Fruit fly (Drosophila melanogaster) whole organism, prepupa: ENCODE data around the gene rno.
A peak's percentile ranks its signal among the peaks of the same experiment; 100 is the strongest.

ENCODE experiments used
- CG10631 ChIP-seq: fragments of 200-800 bp; sonication (Bioruptor generic); optimal IDR thresholded peaks from 2 replicates; lab custom pipeline; 2016; ENCODE audit warnings: missing biosample characterization, missing genetic modification characterization
- CG10669 ChIP-seq: fragments of 200-800 bp; sonication (Bioruptor generic); optimal IDR thresholded peaks from 3 replicates; lab custom pipeline; 2018; ENCODE audit warnings: missing biosample characterization, mild to moderate bottlenecking, missing genetic modification characterization, moderate library complexity
- CG11294 ChIP-seq: fragments of 200-800 bp; sonication (Bioruptor generic); IDR thresholded peaks from 2 replicates; pipeline ENCODE4 v1.3.6; 2022; ENCODE audit warnings: missing biosample characterization, missing genetic modification characterization
- CG11762 ChIP-seq: fragments of 200-800 bp; sonication (Bioruptor generic); optimal IDR thresholded peaks from 3 replicates; lab custom pipeline; 2016; ENCODE audit warnings: missing biosample characterization, missing genetic modification characterization; ENCODE audit not compliant: insufficient read depth
- CG1621 ChIP-seq: fragments of 200-800 bp; sonication (Bioruptor generic); optimal IDR thresholded peaks from 3 replicates; lab custom pipeline; 2018; ENCODE audit warnings: missing biosample characterization, mild to moderate bottlenecking, missing genetic modification characterization
- CG16779 ChIP-seq: fragments of 200-800 bp; sonication (Bioruptor generic); optimal IDR thresholded peaks from 3 replicates; lab custom pipeline; 2017; ENCODE audit warnings: missing biosample characterization, mild to moderate bottlenecking, missing genetic modification characterization
- CG3032 ChIP-seq: fragments of 200-800 bp; optimal IDR thresholded peaks from 2 replicates; lab custom pipeline; 2019; ENCODE audit warnings: missing biosample characterization, mild to moderate bottlenecking, missing genetic modification characterization, moderate library complexity
- CG31627 ChIP-seq: fragments of 200-800 bp; sonication (Bioruptor generic); optimal IDR thresholded peaks from 3 replicates; lab custom pipeline; 2016; ENCODE audit warnings: missing biosample characterization, missing genetic modification characterization
- CG32006 ChIP-seq: fragments of 200-800 bp; sonication (Bioruptor generic); optimal IDR thresholded peaks from 3 replicates; lab custom pipeline; 2017; ENCODE audit warnings: missing biosample characterization, mild to moderate bottlenecking, missing genetic modification characterization
- CG34406 ChIP-seq: fragments of 200-800 bp; sonication (Bioruptor generic); optimal IDR thresholded peaks from 3 replicates; lab custom pipeline; 2016; ENCODE audit warnings: missing biosample characterization, missing genetic modification characterization
- CG4318 ChIP-seq: fragments of 200-800 bp; sonication (Bioruptor generic); optimal IDR thresholded peaks from 3 replicates; lab custom pipeline; 2017; ENCODE audit warnings: missing biosample characterization, mild to moderate bottlenecking, missing genetic modification characterization
- CG6276 ChIP-seq: fragments of 200-800 bp; sonication (Bioruptor generic); optimal IDR thresholded peaks from 2 replicates; lab custom pipeline; 2017; ENCODE audit warnings: missing biosample characterization, mild to moderate bottlenecking, missing genetic modification characterization
- CG6854 ChIP-seq: fragments of 200-800 bp; sonication (Bioruptor generic); optimal IDR thresholded peaks from 2 replicates; lab custom pipeline; 2017; ENCODE audit warnings: missing biosample characterization, mild to moderate bottlenecking, missing genetic modification characterization
- CG8119 ChIP-seq: fragments of 200-800 bp; sonication (Bioruptor generic); IDR thresholded peaks from 3 replicates; pipeline ENCODE4 v1.3.6; 2022; ENCODE audit warnings: missing biosample characterization, missing genetic modification characterization
- CG9139 ChIP-seq: fragments of 200-800 bp; sonication (Bioruptor generic); optimal IDR thresholded peaks from 3 replicates; lab custom pipeline; 2017; ENCODE audit warnings: missing biosample characterization, mild to moderate bottlenecking, missing genetic modification characterization
- Eip75B ChIP-seq: fragments of 200-800 bp; sonication (Bioruptor generic); optimal IDR thresholded peaks from 3 replicates; lab custom pipeline; 2016; ENCODE audit warnings: missing biosample characterization, missing genetic modification characterization
- Eip78C ChIP-seq: fragments of 200-800 bp; sonication (Bioruptor generic); peaks from one replicate; lab custom pipeline; 2016; ENCODE audit warnings: missing biosample characterization, missing genetic modification characterization
- Eip93F ChIP-seq: fragments of 200-800 bp; sonication (Bioruptor generic); optimal IDR thresholded peaks from 2 replicates; lab custom pipeline; 2016; ENCODE audit warnings: missing biosample characterization, mild to moderate bottlenecking, missing genetic modification characterization
- Ets21C ChIP-seq: fragments of 200-800 bp; sonication (Bioruptor generic); optimal IDR thresholded peaks from 3 replicates; lab custom pipeline; 2016; ENCODE audit warnings: missing biosample characterization, missing genetic modification characterization
- Hr38 ChIP-seq: sonication (Bioruptor generic); optimal IDR thresholded peaks from 2 replicates; lab custom pipeline; 2016; ENCODE audit warnings: missing biosample characterization, missing genetic modification characterization
- Lpt ChIP-seq: fragments of 200-800 bp; sonication (Bioruptor generic); optimal IDR thresholded peaks from 3 replicates; lab custom pipeline; 2016; ENCODE audit warnings: missing biosample characterization, missing genetic modification characterization
- Met ChIP-seq: fragments of 200-800 bp; sonication (Bioruptor generic); optimal IDR thresholded peaks from 3 replicates; lab custom pipeline; 2016; ENCODE audit warnings: missing biosample characterization, missing genetic modification characterization
- OdsH ChIP-seq: fragments of 200-800 bp; sonication (Bioruptor generic); optimal IDR thresholded peaks from 3 replicates; lab custom pipeline; 2016; ENCODE audit warnings: missing biosample characterization, missing genetic modification characterization
- Smox ChIP-seq: fragments of 200-800 bp; sonication (Bioruptor generic); optimal IDR thresholded peaks from 3 replicates; lab custom pipeline; 2016; ENCODE audit warnings: missing biosample characterization, missing genetic modification characterization
- Sox102F ChIP-seq: fragments of 200-800 bp; sonication (Bioruptor generic); optimal IDR thresholded peaks from 2 replicates; lab custom pipeline; 2016; ENCODE audit warnings: missing biosample characterization, mild to moderate bottlenecking, missing genetic modification characterization
- Sox15 ChIP-seq: fragments of 200-800 bp; sonication (Bioruptor generic); optimal IDR thresholded peaks from 3 replicates; lab custom pipeline; 2016; ENCODE audit warnings: missing biosample characterization, missing genetic modification characterization
- achi ChIP-seq: fragments of 200-800 bp; sonication (Bioruptor generic); optimal IDR thresholded peaks from 3 replicates; lab custom pipeline; 2016; ENCODE audit warnings: missing biosample characterization, missing genetic modification characterization
- acj6 ChIP-seq: fragments of 200-800 bp; sonication (Bioruptor generic); optimal IDR thresholded peaks from 3 replicates; lab custom pipeline; 2016; ENCODE audit warnings: missing biosample characterization, missing genetic modification characterization
- cyc ChIP-seq: fragments of 200-800 bp; sonication (Bioruptor generic); optimal IDR thresholded peaks from 3 replicates; lab custom pipeline; 2016; ENCODE audit warnings: missing biosample characterization, missing genetic modification characterization
- dac ChIP-seq: fragments of 200-800 bp; sonication (Bioruptor generic); optimal IDR thresholded peaks from 2 replicates; lab custom pipeline; 2017; ENCODE audit warnings: missing biosample characterization, mild to moderate bottlenecking, missing genetic modification characterization
- dsx ChIP-seq: fragments of 200-800 bp; optimal IDR thresholded peaks from 3 replicates; lab custom pipeline; 2019; ENCODE audit warnings: missing biosample characterization, mild to moderate bottlenecking, missing genetic modification characterization, moderate library complexity; ENCODE audit not compliant: poor library complexity, severe bottlenecking
- eg ChIP-seq: fragments of 200-800 bp; sonication (Bioruptor generic); IDR thresholded peaks from 3 replicates; pipeline ENCODE4 v1.3.6; 2022; ENCODE audit warnings: missing biosample characterization, missing genetic modification characterization
- fd59A ChIP-seq: fragments of 200-800 bp; sonication (Bioruptor generic); optimal IDR thresholded peaks from 2 replicates; lab custom pipeline; 2017; ENCODE audit warnings: missing biosample characterization, mild to moderate bottlenecking, missing genetic modification characterization, missing genetic modification reagents
- fd85E ChIP-seq: fragments of 200-800 bp; sonication (Bioruptor generic); optimal IDR thresholded peaks from 3 replicates; lab custom pipeline; 2016; ENCODE audit warnings: missing biosample characterization, missing genetic modification characterization
- fkh ChIP-seq: fragments of 200-800 bp; sonication (Bioruptor generic); optimal IDR thresholded peaks from 3 replicates; lab custom pipeline; 2017; ENCODE audit warnings: missing biosample characterization, mild to moderate bottlenecking, missing genetic modification characterization, moderate library complexity
- lz ChIP-seq: fragments of 200-800 bp; sonication (Bioruptor generic); optimal IDR thresholded peaks from 3 replicates; lab custom pipeline; 2016; ENCODE audit warnings: missing biosample characterization, missing genetic modification characterization
- salr ChIP-seq, 2 experiments: fragments of 200-800 bp; sonication (Bioruptor generic); optimal IDR thresholded peaks; 3 replicates each; lab custom pipeline; 2016 to 2018; ENCODE audit warnings: missing biosample characterization in 2 of 2, missing genetic modification characterization in 2 of 2, mild to moderate bottlenecking in 1 of 2
- spab ChIP-seq: fragments of 200-800 bp; sonication (Bioruptor generic); optimal IDR thresholded peaks from 2 replicates; lab custom pipeline; 2017; ENCODE audit warnings: missing biosample characterization, mild to moderate bottlenecking, missing genetic modification characterization, missing genetic modification reagents
- ss ChIP-seq, 2 experiments: fragments of 200-800 bp; sonication (Bioruptor generic); optimal IDR thresholded peaks; 2 replicates in 1 of 2; 3 replicates in 1 of 2; lab custom pipeline; 2017 to 2018; ENCODE audit warnings: mild to moderate bottlenecking in 2 of 2, missing biosample characterization in 2 of 2, missing genetic modification characterization in 2 of 2, moderate library complexity in 1 of 2
- topi ChIP-seq: fragments of 200-800 bp; sonication (Bioruptor generic); optimal IDR thresholded peaks from 3 replicates; lab custom pipeline; 2016; ENCODE audit warnings: missing biosample characterization, missing genetic modification characterization
- vri ChIP-seq: fragments of 200-800 bp; sonication (Bioruptor generic); optimal IDR thresholded peaks from 3 replicates; lab custom pipeline; 2016; ENCODE audit warnings: missing biosample characterization, mild to moderate bottlenecking, missing genetic modification characterization

rno gene

DNA sequence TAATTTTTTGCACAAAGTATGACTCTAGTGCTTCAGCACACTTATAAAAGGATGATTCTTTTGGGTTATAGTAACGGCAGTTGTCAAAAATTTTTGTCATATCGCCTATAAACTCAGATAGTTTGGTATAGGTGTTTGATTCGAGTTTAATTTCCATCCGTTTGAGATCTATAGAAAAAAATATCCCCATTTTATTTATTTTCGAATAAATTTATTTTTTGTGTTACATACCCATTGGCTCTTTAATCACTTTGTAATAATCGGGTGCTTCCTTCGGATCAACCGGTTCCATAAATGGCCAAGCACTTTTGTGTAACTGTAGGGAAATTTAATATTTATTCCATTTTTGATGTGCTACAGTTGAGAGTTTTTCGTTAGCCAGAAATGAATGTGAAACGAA is 34.8 kb upstream of the rno start:
- TF ChIP-seq achi (GFP tag; lab: Kevin White, UChicago) = no peak
- TF ChIP-seq Smox (GFP tag; lab: Kevin White, UChicago) = no peak
- no peak for TF ChIP-seq salr (GFP tag; optimal IDR thresholded peaks at IDR 0.05; lab: Kevin White, UChicago)
- no peak for TF ChIP-seq CG10669 (GFP tag; lab: Kevin White, UChicago)
- no peak for TF ChIP-seq CG3032 (tag; lab: Kevin White, UChicago)
- TF ChIP-seq Hr38 = no peak

DNA sequence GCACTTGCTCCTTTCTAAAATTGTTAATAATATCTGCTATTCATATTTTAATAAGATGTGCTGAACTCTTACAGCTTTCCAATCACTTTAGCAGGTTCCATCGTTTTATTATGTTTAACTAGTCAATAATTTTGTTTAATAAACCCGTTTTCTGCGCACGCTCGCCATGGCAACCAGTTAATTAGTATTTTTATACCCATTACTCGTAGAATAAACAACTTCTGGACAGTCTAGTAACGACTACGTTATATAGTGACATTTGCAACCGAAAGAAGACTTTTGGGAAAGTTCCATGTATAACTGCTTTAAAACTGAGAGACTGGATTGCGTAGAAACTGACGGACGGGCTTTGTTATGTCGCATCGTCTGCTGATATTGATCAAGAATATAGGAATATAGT is 33.7 kb upstream of the rno start, which contains the start of gene CG34453:
Gene CG34453, minus strand, starts transcription at position 101 of the 400 bp plus-strand sequence.
- TF ChIP-seq Eip75B (GFP tag; lab: Kevin White, UChicago) (no peak), spab (GFP tag; lab: Kevin White, UChicago) (no peak), CG10631 (no peak), OdsH (GFP tag; lab: Kevin White, UChicago) (no peak), fd85E (GFP tag; lab: Kevin White, UChicago) (no peak), CG10669 (GFP tag; lab: Kevin White, UChicago) (no peak), topi (GFP tag; lab: Kevin White, UChicago) (no peak), Sox15 (GFP tag; lab: Kevin White, UChicago) (no peak), Sox102F (GFP tag; lab: Kevin White, UChicago) (no peak), CG11294 (GFP tag; lab: Robert Waterston, UW) (no peak)

DNA sequence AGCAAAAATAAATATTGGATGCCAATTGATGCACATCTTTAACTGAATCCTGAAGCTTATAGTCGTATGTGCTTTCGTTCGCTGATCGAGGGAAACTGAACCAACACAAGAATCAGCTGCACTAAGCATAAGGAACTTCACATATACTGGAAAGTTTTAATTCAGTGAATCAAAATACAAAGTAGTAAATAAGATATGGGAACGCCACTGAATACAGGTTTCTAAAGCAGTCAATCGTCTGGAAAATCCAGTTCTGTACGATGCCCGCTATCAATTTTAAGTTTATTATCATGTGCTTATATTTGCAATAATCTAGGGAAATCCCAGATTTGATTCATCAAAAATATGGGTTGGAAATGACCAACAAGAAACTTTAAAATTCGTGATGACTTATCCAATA is 32.7 kb upstream of the rno start, which contains the start of gene CG34454:
Gene CG34454, minus strand, starts transcription at position 84 of the 400 bp plus-strand sequence.
- no peak for TF ChIP-seq dac
- TF ChIP-seq dsx (GFP tag; lab: Kevin White, UChicago) = peak; percentile 92
- no peak for TF ChIP-seq CG32006 (GFP tag; lab: Kevin White, UChicago)

DNA sequence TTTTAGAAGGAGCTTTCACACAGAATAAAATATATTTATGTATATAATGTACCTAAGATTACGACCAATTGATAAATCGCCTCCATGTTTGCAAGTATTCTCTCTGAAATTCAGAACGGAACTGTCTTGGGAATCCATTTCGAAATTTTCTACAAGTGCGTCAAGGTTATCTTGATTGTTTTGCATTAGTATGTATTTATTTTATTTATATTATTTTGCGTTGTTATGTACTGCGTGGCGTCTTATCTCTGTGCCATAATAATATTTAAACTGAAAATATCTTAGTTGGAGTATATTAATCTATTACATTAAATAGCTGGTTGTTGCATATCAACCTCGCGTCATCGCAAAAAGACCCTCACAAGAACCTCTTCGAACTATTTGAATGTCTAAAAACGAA is 31.9 kb upstream of the rno start, which contains the start of gene CG42846:
Gene CG42846, minus strand, starts transcription at position 101 of the 400 bp plus-strand sequence.
- no peak for TF ChIP-seq cyc (GFP tag; lab: Kevin White, UChicago)
- no peak for TF ChIP-seq topi (GFP tag; lab: Kevin White, UChicago)
- no peak for TF ChIP-seq CG34406 (GFP tag; lab: Kevin White, UChicago)
- no peak for TF ChIP-seq Sox102F (GFP tag; lab: Kevin White, UChicago)
- TF ChIP-seq CG1621 (tag; lab: Kevin White, UChicago) = no peak
- no peak for TF ChIP-seq CG10631
- TF ChIP-seq CG11294 (GFP tag; lab: Robert Waterston, UW) = no peak
- TF ChIP-seq Eip93F (GFP tag; lab: Kevin White, UChicago) = no peak
- no peak for TF ChIP-seq Lpt
- no peak for TF ChIP-seq fkh (GFP tag; lab: Kevin White, UChicago)
- no peak for TF ChIP-seq CG31627 (GFP tag; lab: Kevin White, UChicago)
- no peak for TF ChIP-seq CG9139 (GFP tag; lab: Kevin White, UChicago)
- no peak for TF ChIP-seq vri (GFP tag; lab: Kevin White, UChicago)
- no peak for TF ChIP-seq CG6276 (GFP tag; lab: Kevin White, UChicago)
- TF ChIP-seq salr (GFP tag; optimal IDR thresholded peaks at IDR 0.05; lab: Kevin White, UChicago) = no peak
- TF ChIP-seq acj6 (GFP tag; lab: Kevin White, UChicago) = no peak
- TF ChIP-seq dac = no peak
- TF ChIP-seq OdsH (GFP tag; lab: Kevin White, UChicago) = no peak
- TF ChIP-seq lz (GFP tag; lab: Kevin White, UChicago) = no peak
- no peak for TF ChIP-seq Met (GFP tag; lab: Kevin White, UChicago)

DNA sequence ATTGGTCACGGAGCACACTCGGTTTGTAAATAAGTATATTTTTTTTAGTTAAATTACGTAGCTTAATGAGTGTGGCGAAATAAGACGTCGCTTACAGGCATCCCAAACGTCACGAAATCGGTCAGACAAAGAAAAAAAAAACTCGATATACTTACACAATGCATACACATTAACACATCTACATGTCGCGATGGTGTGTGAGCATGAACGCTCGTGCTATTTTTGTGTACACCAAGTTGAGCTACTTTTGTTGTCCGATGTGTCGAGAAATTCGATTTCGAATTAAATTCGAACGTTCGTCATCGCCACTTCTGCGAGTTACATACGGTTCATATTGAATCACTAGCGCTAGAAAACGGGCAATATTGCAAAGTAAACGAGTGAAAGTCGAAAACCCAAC is 25.6 kb upstream of the rno start:
- TF ChIP-seq salr (GFP tag; optimal IDR thresholded peaks at IDR 0.05; lab: Kevin White, UChicago) (no peak), Smox (GFP tag; lab: Kevin White, UChicago) (no peak), fd59A (GFP tag; lab: Kevin White, UChicago) (no peak), Met (GFP tag; lab: Kevin White, UChicago) (no peak), dsx (GFP tag; lab: Kevin White, UChicago) (no peak), Eip78C (GFP tag; lab: Kevin White, UChicago) (no peak), Eip93F (GFP tag; lab: Kevin White, UChicago) (peak; percentile 12), CG32006 (GFP tag; lab: Kevin White, UChicago) (no peak), CG8119 (GFP tag; lab: Robert Waterston, UW) (no peak), eg (GFP tag; lab: Robert Waterston, UW) (no peak), CG4318 (GFP tag; lab: Kevin White, UChicago) (no peak), CG9139 (GFP tag; lab: Kevin White, UChicago) (no peak), topi (GFP tag; lab: Kevin White, UChicago) (no peak), vri (GFP tag; lab: Kevin White, UChicago) (peak; percentile 6), CG34406 (GFP tag; lab: Kevin White, UChicago) (no peak), fkh (GFP tag; lab: Kevin White, UChicago) (no peak), CG6854 (GFP tag; lab: Kevin White, UChicago) (no peak), Ets21C (GFP tag; lab: Kevin White, UChicago) (no peak), CG6276 (GFP tag; lab: Kevin White, UChicago) (no peak), CG11762 (GFP tag; lab: Kevin White, UChicago) (no peak), CG16779 (tag; lab: Kevin White, UChicago) (no peak), ss (GFP tag; optimal IDR thresholded peaks at IDR 0.05; lab: Kevin White, UChicago) (no peak)
